Worm (Caenorhabditis elegans): ENCODE data around the gene F11G11.4.

ce11 chrII:4858906-4859411 lies 1.4 kb upstream of the F11G11.4 start:
- TF ChIP-seq him-1 (tag; optimal IDR thresholded peaks at IDR 0.05) (no peak), W03F9.2 (tag; optimal IDR thresholded peaks at IDR 0.05) (no peak)
